Worm (Caenorhabditis elegans) whole organism, L3 larva: ENCODE measurements around the gene H20E11.2.

Source experiments
- ceh-28 ChIP-seq: fragments of 150-350 bp; optimal IDR thresholded peaks from 2 replicates; lab custom pipeline; 2014; ENCODE audit warnings: missing biosample characterization, missing genetic modification reagents, missing genetic modification characterization
- ceh-82 ChIP-seq: fragments of 150-350 bp; optimal IDR thresholded peaks from 2 replicates; lab custom pipeline; 2014; ENCODE audit warnings: missing biosample characterization, missing genetic modification characterization
- daf-12 ChIP-seq: fragments of 150-350 bp; optimal IDR thresholded peaks from 2 replicates; lab custom pipeline; 2014; ENCODE audit warnings: missing biosample characterization, missing genetic modification reagents, missing genetic modification characterization
- lin-39 ChIP-seq: fragments of 150-350 bp; optimal IDR thresholded peaks from 2 replicates; lab custom pipeline; 2018; ENCODE audit warnings: missing biosample characterization, missing genetic modification reagents, missing genetic modification characterization
- mml-1 ChIP-seq: fragments of 150-350 bp; sonication (generic microtip); optimal IDR thresholded peaks from 3 replicates; lab custom pipeline; 2014; ENCODE audit warnings: missing biosample characterization, missing genetic modification characterization
- nhr-12 ChIP-seq: fragments of 150-350 bp; optimal IDR thresholded peaks from 2 replicates; lab custom pipeline; 2014; ENCODE audit warnings: missing biosample characterization, missing genetic modification characterization
- nhr-25 ChIP-seq: sonication (generic microtip); optimal IDR thresholded peaks from 2 replicates; lab custom pipeline; 2017; ENCODE audit warnings: missing biosample characterization, missing genetic modification characterization
- nhr-77 ChIP-seq: fragments of 150-350 bp; optimal IDR thresholded peaks from 2 replicates; lab custom pipeline; 2014; ENCODE audit warnings: missing biosample characterization, missing genetic modification characterization
- snpc-4 ChIP-seq: fragments of 150-350 bp; optimal IDR thresholded peaks from 2 replicates; lab custom pipeline; 2014; ENCODE audit warnings: missing biosample characterization, missing genetic modification characterization

ce11 chrIV:6803294-6803693 is 24.3 kb upstream of the H20E11.2 start:
- no peak for TF ChIP-seq nhr-12 (tag; lab: Kevin White, UChicago)
- no peak for TF ChIP-seq mml-1 (tag; lab: Kevin White, UChicago)
- no peak for TF ChIP-seq nhr-77 (tag; lab: Kevin White, UChicago)
- no peak for TF ChIP-seq ceh-82 (tag; lab: Kevin White, UChicago)
- no peak for TF ChIP-seq snpc-4 (tag; lab: Kevin White, UChicago)
- no peak for TF ChIP-seq nhr-25
- no peak for TF ChIP-seq daf-12 (tag; lab: Kevin White, UChicago)
- no peak for TF ChIP-seq lin-39 (tag; lab: Kevin White, UChicago)
- no peak for TF ChIP-seq ceh-28 (tag; lab: Kevin White, UChicago)
